Worm (Caenorhabditis elegans) whole organism, young adult: ENCODE results near the gene jac-1.
A peak's percentile ranks its signal among the peaks of the same experiment; 100 is the strongest.

Source experiments
- B0019.2 ChIP-seq: fragments of 200-800 bp; sonication (Bioruptor generic); conservative IDR thresholded peaks from 2 replicates; pipeline ENCODE4 v1.3.6; 2022; ENCODE audit warnings: missing genetic modification reagents, missing genetic modification characterization, missing compliant biosample characterization
- B0035.1 ChIP-seq: sonication (generic microtip); optimal IDR thresholded peaks from 2 replicates; lab custom pipeline; 2016; ENCODE audit warnings: missing genetic modification characterization, mild to moderate bottlenecking, missing compliant biosample characterization, missing genotype, missing genetic modification reagents
- F22D6.2 ChIP-seq: sonication (generic microtip); optimal IDR thresholded peaks from 2 replicates; lab custom pipeline; 2016; ENCODE audit warnings: mild to moderate bottlenecking, missing genetic modification characterization, missing compliant biosample characterization
- F23B12.7 ChIP-seq: sonication (generic microtip); optimal IDR thresholded peaks from 2 replicates; lab custom pipeline; 2017; ENCODE audit warnings: missing genetic modification characterization, mild to moderate bottlenecking, missing compliant biosample characterization, antibody characterized with exemption, moderate library complexity; ENCODE audit not compliant: insufficient read depth
- F39B2.1 ChIP-seq: fragments of 200-800 bp; sonication (Bioruptor generic); IDR thresholded peaks from 2 replicates; pipeline ENCODE4 v1.3.6; 2022; ENCODE audit warnings: missing genetic modification reagents, missing genetic modification characterization, missing compliant biosample characterization
- F55B11.4 ChIP-seq: sonication (generic microtip); optimal IDR thresholded peaks from 2 replicates; lab custom pipeline; 2016; ENCODE audit warnings: missing compliant biosample characterization, missing genetic modification characterization, borderline replicate concordance; ENCODE audit not compliant: insufficient read depth
- F57A8.1 ChIP-seq: fragments of 200-800 bp; sonication (Bioruptor generic); optimal IDR thresholded peaks from 2 replicates; lab custom pipeline; 2018; ENCODE audit warnings: mild to moderate bottlenecking, missing genetic modification characterization, moderate library complexity, missing compliant biosample characterization
- F57C9.4 ChIP-seq: sonication (generic microtip); optimal IDR thresholded peaks from 2 replicates; lab custom pipeline; 2017; ENCODE audit warnings: mild to moderate bottlenecking, missing genetic modification characterization, missing compliant biosample characterization
- Y53F4B.3 ChIP-seq: fragments of 200-800 bp; sonication (Bioruptor generic); IDR thresholded peaks from 2 replicates; pipeline ENCODE4 v1.3.6; 2022; ENCODE audit warnings: missing genetic modification reagents, missing genetic modification characterization, missing compliant biosample characterization
- Y67H2A.10 ChIP-seq: fragments of 200-800 bp; sonication (Bioruptor generic); conservative IDR thresholded peaks from 2 replicates; pipeline ENCODE4 v1.3.6; 2022; ENCODE audit warnings: missing genetic modification reagents, missing genetic modification characterization, missing compliant biosample characterization
- Y79H2A.3 ChIP-seq: fragments of 200-800 bp; sonication (Bioruptor generic); conservative IDR thresholded peaks from 2 replicates; pipeline ENCODE4 v1.3.6; 2022; ENCODE audit warnings: missing genetic modification reagents, missing genetic modification characterization, missing compliant biosample characterization
- atf-7 ChIP-seq: sonication (generic microtip); optimal IDR thresholded peaks from 2 replicates; lab custom pipeline; 2017; ENCODE audit warnings: mild to moderate bottlenecking, missing genetic modification characterization, missing compliant biosample characterization
- attf-5 ChIP-seq: fragments of 200-800 bp; sonication (Bioruptor generic); optimal IDR thresholded peaks from 2 replicates; lab custom pipeline; 2018; ENCODE audit warnings: mild to moderate bottlenecking, missing genetic modification characterization, missing compliant biosample characterization
- attf-6 ChIP-seq: fragments of 200-800 bp; sonication (Bioruptor generic); IDR thresholded peaks from 2 replicates; pipeline ENCODE4 v1.3.6; 2022; ENCODE audit warnings: missing genetic modification reagents, missing genetic modification characterization, missing compliant biosample characterization
- bed-1 ChIP-seq: fragments of 200-800 bp; sonication (Bioruptor generic); IDR thresholded peaks from 2 replicates; pipeline ENCODE4 v1.3.6; 2022; ENCODE audit warnings: missing genetic modification reagents, missing genetic modification characterization, missing compliant biosample characterization
- cebp-1 ChIP-seq, 2 experiments: fragments of 200-800 bp in 1 of 2; sonication (Bioruptor generic) in 1 of 2; sonication (generic microtip) in 1 of 2; IDR thresholded peaks in 1 of 2; optimal IDR thresholded peaks in 1 of 2; 2 replicates each; pipeline versions ENCODE4 v1.3.6 to Lab custom; 2017 to 2022; ENCODE audit warnings: missing compliant biosample characterization in 2 of 2, missing genetic modification characterization in 2 of 2, mild to moderate bottlenecking in 1 of 2, missing genetic modification reagents in 1 of 2, moderate library complexity in 1 of 2
- cebp-2 ChIP-seq: fragments of 200-800 bp; sonication (Bioruptor generic); IDR thresholded peaks from 2 replicates; pipeline ENCODE4 v1.3.6; 2022; ENCODE audit warnings: missing genetic modification characterization, missing compliant biosample characterization
- ceh-40 ChIP-seq: fragments of 200-800 bp; sonication (Bioruptor generic); IDR thresholded peaks from 2 replicates; pipeline ENCODE4 v1.3.6; 2022; ENCODE audit warnings: missing genetic modification characterization, missing compliant biosample characterization
- ceh-58 ChIP-seq: fragments of 200-800 bp; sonication (Bioruptor generic); IDR thresholded peaks from 2 replicates; pipeline ENCODE4 v1.3.6; 2022; ENCODE audit warnings: missing genetic modification characterization, missing compliant biosample characterization
- ceh-91 ChIP-seq: fragments of 200-800 bp; sonication (Bioruptor generic); IDR thresholded peaks from 2 replicates; pipeline ENCODE4 v1.3.6; 2022; ENCODE audit warnings: missing genetic modification reagents, missing genetic modification characterization, missing compliant biosample characterization
- chd-7 ChIP-seq: sonication (generic microtip); optimal IDR thresholded peaks from 2 replicates; lab custom pipeline; 2016; ENCODE audit warnings: mild to moderate bottlenecking, missing genetic modification characterization, moderate library complexity, missing compliant biosample characterization
- dpl-1 ChIP-seq: fragments of 150-350 bp; optimal IDR thresholded peaks from 2 replicates; lab custom pipeline; 2014; ENCODE audit warnings: missing biosample characterization, missing genetic modification reagents, missing genetic modification characterization
- egl-18 ChIP-seq: fragments of 200-800 bp; sonication (Bioruptor generic); IDR thresholded peaks from 2 replicates; pipeline ENCODE4 v1.3.6; 2022; ENCODE audit warnings: missing genetic modification reagents, missing genetic modification characterization, missing compliant biosample characterization
- egl-44 ChIP-seq: fragments of 200-800 bp; sonication (Bioruptor generic); IDR thresholded peaks from 2 replicates; pipeline ENCODE4 v1.3.6; 2022; ENCODE audit warnings: missing genetic modification reagents, missing genetic modification characterization, missing compliant biosample characterization
- gei-17 ChIP-seq: fragments of 200-800 bp; sonication (Bioruptor generic); optimal IDR thresholded peaks from 2 replicates; lab custom pipeline; 2018; ENCODE audit warnings: mild to moderate bottlenecking, missing genetic modification characterization, missing compliant biosample characterization
- him-1 ChIP-seq: sonication (generic microtip); optimal IDR thresholded peaks from 2 replicates; lab custom pipeline; 2016; ENCODE audit warnings: missing genotype, missing genetic modification reagents, missing genetic modification characterization, missing compliant biosample characterization
- hrde-1 ChIP-seq: sonication (generic microtip); optimal IDR thresholded peaks from 2 replicates; lab custom pipeline; 2016; ENCODE audit warnings: missing genetic modification characterization, mild to moderate bottlenecking, missing compliant biosample characterization, moderate library complexity, missing genotype, missing genetic modification reagents, borderline replicate concordance
- lir-1 ChIP-seq: fragments of 200-800 bp; sonication (Bioruptor generic); conservative IDR thresholded peaks from 2 replicates; pipeline ENCODE4 v1.3.6; 2022; ENCODE audit warnings: missing genetic modification reagents, missing genetic modification characterization, missing compliant biosample characterization
- lsy-27 ChIP-seq: sonication (generic microtip); optimal IDR thresholded peaks from 2 replicates; lab custom pipeline; 2017; ENCODE audit warnings: missing genetic modification characterization, mild to moderate bottlenecking, missing compliant biosample characterization, antibody characterized with exemption, missing genotype, borderline replicate concordance; ENCODE audit not compliant: insufficient read depth
- nfya-1 ChIP-seq: sonication (generic microtip); optimal IDR thresholded peaks from 2 replicates; lab custom pipeline; 2017; ENCODE audit warnings: antibody characterized with exemption, missing compliant biosample characterization, missing genetic modification characterization, borderline replicate concordance; ENCODE audit not compliant: insufficient read depth
- nfya-2 ChIP-seq: fragments of 200-800 bp; sonication (Bioruptor generic); IDR thresholded peaks from 2 replicates; pipeline ENCODE4 v1.3.6; 2022; ENCODE audit warnings: missing genetic modification reagents, missing genetic modification characterization, missing compliant biosample characterization
- nhr-27 ChIP-seq: fragments of 200-800 bp; sonication (Bioruptor generic); optimal IDR thresholded peaks from 2 replicates; lab custom pipeline; 2018; ENCODE audit warnings: mild to moderate bottlenecking, missing genetic modification characterization, moderate library complexity, missing compliant biosample characterization
- pbrm-1 ChIP-seq: fragments of 200-800 bp; sonication (Bioruptor generic); IDR thresholded peaks from 2 replicates; pipeline ENCODE4 v1.3.6; 2022; ENCODE audit warnings: missing genetic modification reagents, missing genetic modification characterization, missing compliant biosample characterization
- rpc-1 ChIP-seq, 2 experiments: fragments of 150-350 bp in 1 of 2; sonication (generic microtip) in 1 of 2; optimal IDR thresholded peaks; 2 replicates each; lab custom pipeline; 2014 to 2018; ENCODE audit warnings: missing biosample characterization in 1 of 2, missing genetic modification characterization in 1 of 2, missing genetic modification reagents in 1 of 2, missing genotype in 1 of 2
- snpc-4 ChIP-seq, 5 experiments: fragments of 150-350 bp in 1 of 5; sonication (generic microtip) in 4 of 5; optimal IDR thresholded peaks; 2 replicates each; lab custom pipeline; 2014 to 2018; ENCODE audit warnings: missing genetic modification characterization in 5 of 5, missing biosample characterization in 3 of 5, antibody characterized with exemption in 2 of 5, mild to moderate bottlenecking in 2 of 5, missing compliant biosample characterization in 2 of 5, missing genotype in 2 of 5, moderate library complexity in 2 of 5, missing genetic modification reagents in 1 of 5
- sptf-2 ChIP-seq: fragments of 200-800 bp; sonication (Bioruptor generic); optimal IDR thresholded peaks from 2 replicates; lab custom pipeline; 2018; ENCODE audit warnings: mild to moderate bottlenecking, missing genetic modification characterization, missing compliant biosample characterization
- tbx-9 ChIP-seq: sonication (generic microtip); optimal IDR thresholded peaks from 2 replicates; lab custom pipeline; 2016; ENCODE audit warnings: borderline replicate concordance, missing genetic modification characterization, inconsistent platforms, missing compliant biosample characterization
- xnd-1 ChIP-seq: sonication (generic microtip); optimal IDR thresholded peaks from 2 replicates; lab custom pipeline; 2016; ENCODE audit warnings: missing genotype, missing genetic modification reagents, missing genetic modification characterization, missing compliant biosample characterization
- ztf-18 ChIP-seq: sonication (generic microtip); optimal IDR thresholded peaks from 2 replicates; lab custom pipeline; 2016; ENCODE audit warnings: missing genotype, mild to moderate bottlenecking, missing genetic modification characterization, missing compliant biosample characterization
- ztf-25 ChIP-seq: fragments of 200-800 bp; sonication (Bioruptor generic); IDR thresholded peaks from 2 replicates; pipeline ENCODE4 v1.3.6; 2022; ENCODE audit warnings: missing genetic modification reagents, missing genetic modification characterization, missing compliant biosample characterization

Gene jac-1

DNA sequence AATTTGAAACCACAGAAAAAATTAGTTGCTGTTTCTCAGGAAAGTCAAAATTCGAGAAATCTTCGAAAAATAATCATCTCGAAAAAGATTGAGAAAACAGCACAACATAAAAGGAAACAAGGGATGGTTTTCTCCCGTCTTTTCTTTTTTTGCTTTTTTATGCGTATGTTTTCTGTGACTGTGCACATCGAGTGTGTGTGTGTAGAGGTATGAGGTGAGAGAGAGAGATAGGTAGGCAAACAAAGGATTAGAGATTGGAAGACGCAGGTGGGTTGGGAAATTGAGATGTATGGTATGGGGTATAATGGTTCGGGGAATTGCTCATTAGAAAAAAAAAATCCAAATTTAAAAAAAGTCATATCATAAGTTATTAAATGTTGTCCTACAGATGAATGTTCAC, 4.2 kb downstream of the jac-1 start:
- TF ChIP-seq ztf-25 (GFP tag; lab: Robert Waterston, UW) (no peak), B0035.1 (tag; lab: Kevin White, UChicago) (no peak), Y79H2A.3 (GFP tag; lab: Robert Waterston, UW) (no peak), gei-17 (GFP tag; lab: Kevin White, UChicago) (no peak), F39B2.1 (GFP tag; lab: Robert Waterston, UW) (no peak), snpc-4 (GFP tag; optimal IDR thresholded peaks at IDR 0.05; lab: Kevin White, UChicago) (no peak), snpc-4 (tag; optimal IDR thresholded peaks at IDR 0.05; lab: Kevin White, UChicago) (no peak), atf-7 (tag; lab: Kevin White, UChicago) (no peak), B0019.2 (GFP tag; lab: Robert Waterston, UW) (no peak), F57A8.1 (GFP tag; lab: Kevin White, UChicago) (no peak), ceh-91 (GFP tag; lab: Robert Waterston, UW) (no peak)
- TF ChIP-seq, all 124 proteins: peak for 0

DNA sequence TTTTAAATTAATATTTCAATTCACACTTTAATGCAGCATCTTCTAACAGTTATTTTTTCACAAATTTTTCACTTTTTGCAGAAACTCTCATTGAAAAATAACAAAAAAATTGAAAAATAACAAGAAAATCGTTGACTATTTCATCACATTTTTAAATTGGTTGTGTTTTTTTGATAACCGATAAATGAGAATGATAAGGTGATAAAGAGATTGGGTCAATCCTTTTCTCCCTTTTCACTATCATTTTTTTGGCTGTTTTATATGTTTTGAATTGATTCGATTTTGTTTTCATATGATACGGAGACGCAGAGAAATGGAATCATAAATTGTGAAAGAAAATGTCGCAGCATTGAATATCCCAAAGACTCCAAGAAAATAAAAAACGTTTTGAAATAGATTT, 10.9 kb downstream of the jac-1 start:
- TF ChIP-seq snpc-4 (GFP tag; optimal IDR thresholded peaks at IDR 0.05; lab: Kevin White, UChicago) (no peak), snpc-4 (tag; optimal IDR thresholded peaks at IDR 0.05; lab: Kevin White, UChicago) (peak in 3 of 4 experiments; percentile 7 to 53 (median 48)), egl-44 (GFP tag; lab: Robert Waterston, UW) (no peak), attf-6 (peak; percentile 60; the same call in 1 of the 2 replicates)

DNA sequence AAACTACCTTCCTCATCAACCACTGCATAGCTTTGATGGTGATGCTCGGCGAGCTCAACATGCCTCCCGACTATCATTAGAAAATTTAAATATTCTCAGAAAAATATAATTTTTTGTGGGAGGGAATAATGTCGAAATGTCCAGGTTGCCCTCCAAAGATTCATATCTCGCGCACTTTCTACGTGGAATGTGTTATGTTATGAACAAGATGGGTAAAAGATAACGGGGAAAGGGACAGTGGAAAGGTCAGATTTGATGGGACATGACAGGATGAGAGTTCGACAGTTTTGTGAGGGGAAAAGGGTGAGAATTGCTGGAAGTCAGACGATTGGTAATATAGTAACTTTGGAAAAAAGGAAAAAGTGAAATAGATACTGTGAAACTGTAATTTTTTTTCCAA, 20.4 kb downstream of the jac-1 start:
- TF ChIP-seq nfya-2, result no peak
- TF ChIP-seq pbrm-1, result no peak
- no peak for TF ChIP-seq lsy-27 (tag; lab: Kevin White, UChicago)
- TF ChIP-seq F23B12.7, result no peak
- TF ChIP-seq cebp-2 (GFP tag; lab: Robert Waterston, UW), result no peak

DNA sequence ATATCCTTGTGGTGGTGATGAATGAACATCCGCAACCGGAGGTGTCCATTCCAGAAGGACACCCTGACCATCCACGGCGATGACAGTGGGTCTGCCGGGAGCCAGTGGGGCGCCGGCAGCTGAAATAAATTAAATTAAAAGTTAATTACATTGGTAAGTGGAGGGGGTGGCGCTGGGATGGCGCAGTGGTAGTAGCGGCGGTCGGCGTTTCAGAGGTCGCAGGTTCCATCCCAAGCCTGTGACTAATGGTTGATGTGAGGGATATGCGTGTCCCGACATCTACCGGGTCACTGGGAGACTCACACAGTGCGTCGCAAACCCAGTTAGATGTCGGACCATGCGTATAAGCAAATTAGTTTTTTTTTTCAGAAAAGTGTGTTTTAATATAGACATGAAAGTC, 21.2 kb downstream of the jac-1 start:
- 0 out of 2 replicates have a peak, but pooled peaks have one; percentile 28 for TF ChIP-seq attf-6
- TF ChIP-seq ceh-40, result 0 out of 2 replicates have a peak, but pooled peaks have one; percentile 14
- TF ChIP-seq hrde-1 (tag; lab: Kevin White, UChicago), result no peak
- TF ChIP-seq him-1, result no peak
- no peak for TF ChIP-seq B0035.1 (tag; lab: Kevin White, UChicago)
- TF ChIP-seq dpl-1 (GFP tag; lab: Kevin White, UChicago), result no peak
- TF ChIP-seq bed-1 (GFP tag; lab: Robert Waterston, UW), result no peak
- no peak for TF ChIP-seq chd-7 (tag; lab: Kevin White, UChicago)
- TF ChIP-seq Y67H2A.10 (GFP tag; lab: Robert Waterston, UW), result no peak
- TF ChIP-seq Y53F4B.3 (GFP tag; lab: Robert Waterston, UW), result no peak
- TF ChIP-seq nfya-1 (tag; lab: Kevin White, UChicago), result no peak
- TF ChIP-seq rpc-1 (optimal IDR thresholded peaks at IDR 0.05; lab: Kevin White, UChicago), result no peak
- peak; percentile 41 for TF ChIP-seq rpc-1 (tag; optimal IDR thresholded peaks at IDR 0.05; lab: Kevin White, UChicago)
- no peak for TF ChIP-seq lir-1 (GFP tag; lab: Robert Waterston, UW)
- TF ChIP-seq sptf-2 (GFP tag; lab: Kevin White, UChicago), result no peak
- TF ChIP-seq ceh-58 (GFP tag; lab: Robert Waterston, UW), result no peak
- TF ChIP-seq F22D6.2, result no peak
- TF ChIP-seq F57C9.4 (tag; lab: Kevin White, UChicago), result no peak
- no peak for TF ChIP-seq egl-44 (GFP tag; lab: Robert Waterston, UW)
- TF ChIP-seq xnd-1 (tag; lab: Kevin White, UChicago), result no peak
- no peak for TF ChIP-seq nhr-27 (tag; lab: Kevin White, UChicago)
- TF ChIP-seq attf-5 (GFP tag; lab: Kevin White, UChicago), result no peak
- no peak for TF ChIP-seq F55B11.4 (tag; lab: Kevin White, UChicago)
- TF ChIP-seq tbx-9, result no peak
- TF ChIP-seq cebp-1 (GFP tag; IDR thresholded peaks at IDR 0.05; lab: Robert Waterston, UW), result no peak
- no peak for TF ChIP-seq cebp-1 (tag; optimal IDR thresholded peaks at IDR 0.05; lab: Kevin White, UChicago)
- TF ChIP-seq egl-18 (GFP tag; lab: Robert Waterston, UW), result no peak
- no peak for TF ChIP-seq ztf-18 (tag; lab: Kevin White, UChicago)
